Worm (Caenorhabditis elegans) whole organism, L1 larva: ENCODE results near the gene srlf-3.

Source experiments
- aly-2 ChIP-seq: fragments of 150-350 bp; optimal IDR thresholded peaks from 2 replicates; lab custom pipeline; 2014; ENCODE audit warnings: missing biosample characterization, missing genetic modification characterization
- ceh-63 ChIP-seq: fragments of 200-800 bp; sonication (Bioruptor generic); optimal IDR thresholded peaks from 2 replicates; lab custom pipeline; 2018; ENCODE audit warnings: mild to moderate bottlenecking, missing genetic modification characterization, missing compliant biosample characterization
- fkh-10 ChIP-seq: sonication (generic microtip); optimal IDR thresholded peaks from 2 replicates; lab custom pipeline; 2017; ENCODE audit warnings: missing biosample characterization, missing genetic modification reagents, missing genetic modification characterization
- lsy-2 ChIP-seq, 2 experiments: fragments of 150-350 bp; optimal IDR thresholded peaks; 2 replicates each; lab custom pipeline; 2014; ENCODE audit warnings: missing biosample characterization in 2 of 2, missing genetic modification characterization in 2 of 2
- mdl-1 ChIP-seq, 2 experiments: fragments of 150-350 bp; optimal IDR thresholded peaks; 2 replicates each; lab custom pipeline; 2014 to 2017; ENCODE audit warnings: missing biosample characterization in 2 of 2, missing genetic modification characterization in 2 of 2, inconsistent platforms in 1 of 2
- nhr-11 ChIP-seq: fragments of 150-350 bp; optimal IDR thresholded peaks from 2 replicates; lab custom pipeline; 2014; ENCODE audit warnings: missing biosample characterization, missing genetic modification characterization
- nhr-12 ChIP-seq: sonication (generic microtip); optimal IDR thresholded peaks from 2 replicates; lab custom pipeline; 2017; ENCODE audit warnings: missing biosample characterization, missing genetic modification characterization
- pag-3 ChIP-seq: sonication (generic microtip); optimal IDR thresholded peaks from 2 replicates; lab custom pipeline; 2017; ENCODE audit warnings: missing genetic modification characterization, mild to moderate bottlenecking, missing compliant biosample characterization, antibody characterized with exemption, borderline replicate concordance; ENCODE audit not compliant: insufficient read depth
- unc-62 ChIP-seq: fragments of 150-350 bp; optimal IDR thresholded peaks from 2 replicates; lab custom pipeline; 2014; ENCODE audit warnings: missing biosample characterization, missing genetic modification reagents, missing genetic modification characterization
- ztf-11 ChIP-seq, 2 experiments: sonication (generic microtip); optimal IDR thresholded peaks; 2 replicates each; lab custom pipeline; 2016 to 2017; ENCODE audit warnings: missing genetic modification characterization in 2 of 2, missing biosample characterization in 1 of 2, missing compliant biosample characterization in 1 of 2
- ztf-4 ChIP-seq: fragments of 150-350 bp; optimal IDR thresholded peaks from 2 replicates; lab custom pipeline; 2014; ENCODE audit warnings: missing biosample characterization, missing genetic modification characterization

- TF ChIP-seq nhr-11 (tag; lab: Kevin White, UChicago): no peak
- TF ChIP-seq pag-3: no peak
- TF ChIP-seq mdl-1 (tag; optimal IDR thresholded peaks at IDR 0.05; lab: Kevin White, UChicago): no peak
- TF ChIP-seq nhr-12 (tag; lab: Kevin White, UChicago): no peak
- TF ChIP-seq aly-2 (tag; lab: Kevin White, UChicago): no peak
- TF ChIP-seq fkh-10 (GFP tag; lab: Kevin White, UChicago): no peak
- no peak for TF ChIP-seq lsy-2 (tag; optimal IDR thresholded peaks at IDR 0.05; lab: Kevin White, UChicago)
- TF ChIP-seq ceh-63 (GFP tag; lab: Kevin White, UChicago): no peak
- no peak for TF ChIP-seq unc-62
- no peak for TF ChIP-seq ztf-4
- no peak for TF ChIP-seq ztf-11 (tag; optimal IDR thresholded peaks at IDR 0.05; lab: Kevin White, UChicago)
Measured at ce11 chrIV:8454076-8454475, 33.2 kb upstream of the srlf-3 start.
